Worm (Caenorhabditis elegans): ENCODE data around the gene ncs-4.

The ncs-4 gene

ce11 chrX:10206008-10206407 is 29.7 kb downstream of the ncs-4 start:
- TF ChIP-seq F55B11.4 (tag; optimal IDR thresholded peaks at IDR 0.05; ENCODE audit: borderline replicate concordance, insufficient read depth) (no peak), nhr-27 (tag; optimal IDR thresholded peaks at IDR 0.05) (no peak), sdz-38 (tag; optimal IDR thresholded peaks at IDR 0.05) (no peak), lin-40 (tag; optimal IDR thresholded peaks at IDR 0.05) (no peak), lsy-27 (tag; optimal IDR thresholded peaks at IDR 0.05; ENCODE audit: borderline replicate concordance, insufficient read depth) (no peak), attf-5 (GFP tag; optimal IDR thresholded peaks at IDR 0.05) (no peak), unc-62 (GFP tag; optimal IDR thresholded peaks at IDR 0.05) (no peak), chd-7 (tag; optimal IDR thresholded peaks at IDR 0.05) (no peak), rec-8 (tag; optimal IDR thresholded peaks at IDR 0.05) (no peak), ceh-79 (tag; optimal IDR thresholded peaks at IDR 0.05) (no peak), nfya-2 (GFP tag; IDR thresholded peaks at IDR 0.05) (no peak), snpc-4 (GFP tag; optimal IDR thresholded peaks at IDR 0.05) (no peak), snpc-4 (tag; optimal IDR thresholded peaks at IDR 0.05) (no peak), ekl-4 (GFP tag; IDR thresholded peaks at IDR 0.05) (no peak), aptf-2 (GFP tag; conservative IDR thresholded peaks at IDR 0.05) (no peak)

ce11 chrX:10208481-10208880 is 32.2 kb downstream of the ncs-4 start:
- TF ChIP-seq ztf-6 (GFP tag; IDR thresholded peaks at IDR 0.05) (no peak), zim-3 (tag; optimal IDR thresholded peaks at IDR 0.05) (no peak), dox-1 (GFP tag; IDR thresholded peaks at IDR 0.05) (no peak), nhr-179 (tag; optimal IDR thresholded peaks at IDR 0.05) (no peak), mel-28 (tag; optimal IDR thresholded peaks at IDR 0.05; ENCODE audit: borderline replicate concordance) (no peak), zfh-2 (GFP tag; conservative IDR thresholded peaks at IDR 0.05) (no peak), Y95B8A.8 (GFP tag; IDR thresholded peaks at IDR 0.05) (no peak), K11D2.4 (GFP tag; IDR thresholded peaks at IDR 0.05) (no peak), T07F8.4 (tag; optimal IDR thresholded peaks at IDR 0.05) (no peak), F10E7.11 (tag; optimal IDR thresholded peaks at IDR 0.05) (no peak), F57C9.4 (tag; optimal IDR thresholded peaks at IDR 0.05) (no peak), F33H1.4 (GFP tag; IDR thresholded peaks at IDR 0.05) (no peak), ztf-25 (GFP tag; IDR thresholded peaks at IDR 0.05) (no peak), ceh-100 (GFP tag; IDR thresholded peaks at IDR 0.05) (no peak), lag-1 (GFP tag; IDR thresholded peaks at IDR 0.05) (no peak), mxl-1 (tag; optimal IDR thresholded peaks at IDR 0.05) (no peak), hmg-20 (GFP tag; IDR thresholded peaks at IDR 0.05) (no peak)

ce11 chrX:10212469-10212868 is 36.1 kb downstream of the ncs-4 start, which contains the start of gene F44A6.3:
Gene F44A6.3, plus strand, starts transcription at chrX:10212769.
- TF ChIP-seq mes-4 (tag; optimal IDR thresholded peaks at IDR 0.05) (no peak), tlf-1 (GFP tag; optimal IDR thresholded peaks at IDR 0.05) (no peak), ztf-28 (GFP tag; IDR thresholded peaks at IDR 0.05) (no peak), die-1 (tag; optimal IDR thresholded peaks at IDR 0.05) (no peak), T26A5.8 (tag; optimal IDR thresholded peaks at IDR 0.05) (no peak), F10E7.11 (tag; optimal IDR thresholded peaks at IDR 0.05) (no peak), Y79H2A.3 (GFP tag; conservative IDR thresholded peaks at IDR 0.05) (no peak), pbrm-1 (GFP tag; IDR thresholded peaks at IDR 0.05) (no peak), egrh-3 (GFP tag; IDR thresholded peaks at IDR 0.05) (no peak)

Data from whole organism, young adult.